Worm (Caenorhabditis elegans): ENCODE results near the gene hars-1.

- TF ChIP-seq mdl-1 (tag; optimal IDR thresholded peaks at IDR 0.05) = no peak
- no peak for TF ChIP-seq unc-86 (tag; optimal IDR thresholded peaks at IDR 0.05)
- TF ChIP-seq lin-15B (tag; optimal IDR thresholded peaks at IDR 0.05) = no peak
- TF ChIP-seq hlh-17 (GFP tag; optimal IDR thresholded peaks at IDR 0.05; ENCODE audit: borderline replicate concordance) = no peak
- TF ChIP-seq mep-1 (tag; optimal IDR thresholded peaks at IDR 0.05) = no peak
These were observed 20.8 kb downstream of the hars-1 start, which contains the start of gene sdz-13 for ce11 chrIV:10879542-10879941.
